Worm (Caenorhabditis elegans): ENCODE data around the gene Y102A5C.2.

ce11 chrV:16873642-16874041 is 44.9 kb upstream of the Y102A5C.2 start, which contains the start of gene srw-23:
- no peak for TF ChIP-seq dao-5 (tag; optimal IDR thresholded peaks at IDR 0.05)
- no peak for TF ChIP-seq him-1 (tag; optimal IDR thresholded peaks at IDR 0.05)
- no peak for TF ChIP-seq W03F9.2 (tag; optimal IDR thresholded peaks at IDR 0.05)

Measured in whole organism, L4/young adult.